ENCODE assay signal across 1 worm cellular context in genomic region chrV:6559585-6559984, ce11.
TF ChIP-seq lines count a peak whose summit lies in the region.

No protein-coding gene starts in this region.

TF ChIP-seq in whole organism, L4 larva, 104 proteins besides CTCF, POLR2A, EP300 and RAD21 (continued from another document):
- TF ChIP-seq skn-1 (tag; optimal IDR thresholded peaks at IDR 0.05; lab: Kevin White, UChicago) (no peak), F26F4.8 (GFP tag; conservative IDR thresholded peaks at IDR 0.05; lab: Robert Waterston, UW) (peak; percentile 93), dmd-8 (GFP tag; IDR thresholded peaks at IDR 0.05; lab: Robert Waterston, UW) (peak; percentile 96), egl-43 (GFP tag; IDR thresholded peaks at IDR 0.05; lab: Robert Waterston, UW) (no peak), vab-7 (GFP tag; IDR thresholded peaks at IDR 0.05; lab: Robert Waterston, UW) (no peak; the same call in 1 of the 2 replicates), tra-1 (GFP tag; IDR thresholded peaks at IDR 0.05; lab: Robert Waterston, UW) (no peak), hlh-30 (tag; optimal IDR thresholded peaks at IDR 0.05; lab: Kevin White, UChicago; ENCODE audit: insufficient read depth) (no peak), ceh-20 (GFP tag; IDR thresholded peaks at IDR 0.05; lab: Robert Waterston, UW) (0 out of 2 replicates have a peak, but pooled peaks have one; percentile 57), D1046.2 (GFP tag; IDR thresholded peaks at IDR 0.05; lab: Robert Waterston, UW) (peak; percentile 52; the same call in 1 of the 2 replicates), nhr-11 (tag; optimal IDR thresholded peaks at IDR 0.05; lab: Kevin White, UChicago) (no peak), madf-5 (GFP tag; IDR thresholded peaks at IDR 0.05; lab: Robert Waterston, UW) (0 out of 4 replicates have a peak, but pooled peaks of 1 of the 2 experiments have one; percentile 52), lir-3 (tag; optimal IDR thresholded peaks at IDR 0.05; lab: Kevin White, UChicago) (peak; percentile 39), nhr-28 (tag; optimal IDR thresholded peaks at IDR 0.05; lab: Kevin White, UChicago) (peak; percentile 24), nhr-48 (tag; optimal IDR thresholded peaks at IDR 0.05; lab: Kevin White, UChicago) (peak; percentile 29), zag-1 (tag; optimal IDR thresholded peaks at IDR 0.05; lab: Kevin White, UChicago) (no peak), sdz-12 (GFP tag; optimal IDR thresholded peaks at IDR 0.05; lab: Kevin White, UChicago) (no peak), ceh-44 (GFP tag; IDR thresholded peaks at IDR 0.05; lab: Robert Waterston, UW) (peak; percentile 82; the same call in 1 of the 2 replicates), hlh-11 (tag; optimal IDR thresholded peaks at IDR 0.05; lab: Kevin White, UChicago) (no peak), rbr-2 (tag; optimal IDR thresholded peaks at IDR 0.05; lab: Kevin White, UChicago) (peak; percentile 44), egl-27 (tag; optimal IDR thresholded peaks at IDR 0.05; lab: Kevin White, UChicago) (no peak), Y105C5A.15 (GFP tag; IDR thresholded peaks at IDR 0.05; lab: Robert Waterston, UW) (0 out of 2 replicates have a peak, but pooled peaks have one; percentile 68), aly-2 (tag; optimal IDR thresholded peaks at IDR 0.05; lab: Kevin White, UChicago) (no peak), mdt-29 (GFP tag; IDR thresholded peaks at IDR 0.05; lab: Robert Waterston, UW) (no peak), unc-130 (GFP tag; optimal IDR thresholded peaks at IDR 0.05; lab: Kevin White, UChicago) (peak; percentile 3), zfp-3 (GFP tag; conservative IDR thresholded peaks at IDR 0.05; lab: Robert Waterston, UW) (0 out of 2 replicates have a peak, but pooled peaks have one; percentile 65), ceh-32 (tag; optimal IDR thresholded peaks at IDR 0.05; lab: Kevin White, UChicago; ENCODE audit: poor library complexity) (no peak), R02D3.7 (tag; optimal IDR thresholded peaks at IDR 0.05; lab: Kevin White, UChicago) (no peak), gei-8 (GFP tag; optimal IDR thresholded peaks at IDR 0.05; lab: Kevin White, UChicago) (peak; percentile 64), dve-1 (tag; optimal IDR thresholded peaks at IDR 0.05; lab: Kevin White, UChicago; ENCODE audit: insufficient read depth) (no peak), mep-1 (tag; optimal IDR thresholded peaks at IDR 0.05; lab: Kevin White, UChicago) (no peak), F44E2.7 (GFP tag; IDR thresholded peaks at IDR 0.05; lab: Robert Waterston, UW) (peak; percentile 88; the same call in 1 of the 2 replicates), dpl-1 (GFP tag; optimal IDR thresholded peaks at IDR 0.05; lab: Kevin White, UChicago) (no peak), dmd-9 (GFP tag; IDR thresholded peaks at IDR 0.05; lab: Robert Waterston, UW) (peak; percentile 67; the same call in 1 of the 2 replicates), pqm-1 (tag; optimal IDR thresholded peaks at IDR 0.05; lab: Kevin White, UChicago) (no peak), ama-1 (optimal IDR thresholded peaks at IDR 0.05; lab: Kevin White, UChicago) (no peak), nhr-76 (tag; optimal IDR thresholded peaks at IDR 0.05; lab: Kevin White, UChicago) (no peak), lin-15B (tag; optimal IDR thresholded peaks at IDR 0.05; lab: Kevin White, UChicago) (no peak), nhr-111 (GFP tag; optimal IDR thresholded peaks at IDR 0.05; lab: Kevin White, UChicago) (no peak), hif-1 (tag; optimal IDR thresholded peaks at IDR 0.05; lab: Kevin White, UChicago) (no peak)
